Fruit fly (Drosophila melanogaster): Measurements from ENCODE around the gene Cpr72Eb.

dm6 chr3L:16334876-16335275 is 29.8 kb upstream of the Cpr72Eb start:
- TF ChIP-seq CG8478 (optimal IDR thresholded peaks at IDR 0.05): no peak
- TF ChIP-seq CTCF (optimal IDR thresholded peaks at IDR 0.05): no peak
